Fruit fly (Drosophila melanogaster) whole organism, embryonic: ENCODE data around the gene CG31294.

Source experiments
- Atf6 ChIP-seq: fragments of 200-800 bp; sonication (Bioruptor generic); IDR thresholded peaks from 2 replicates; pipeline ENCODE4 v1.3.6; 2022; ENCODE audit warnings: missing biosample characterization, missing genetic modification characterization
- CG11093 ChIP-seq: fragments of 200-800 bp; sonication (Bioruptor generic); IDR thresholded peaks from 3 replicates; pipeline ENCODE4 v1.3.6; 2022; ENCODE audit warnings: missing biosample characterization, missing genetic modification characterization
- CG12236 ChIP-seq: fragments of 200-800 bp; sonication (Bioruptor generic); optimal IDR thresholded peaks from 2 replicates; lab custom pipeline; 2016; ENCODE audit warnings: missing biosample characterization, missing genetic modification characterization
- CG13894 ChIP-seq: fragments of 200-800 bp; sonication (Bioruptor generic); optimal IDR thresholded peaks from 3 replicates; lab custom pipeline; 2018; ENCODE audit warnings: missing biosample characterization, mild to moderate bottlenecking, missing genetic modification characterization, moderate library complexity
- CG15269 ChIP-seq: fragments of 200-800 bp; sonication (Bioruptor generic); optimal IDR thresholded peaks from 2 replicates; lab custom pipeline; 2018; ENCODE audit warnings: missing biosample characterization, mild to moderate bottlenecking, missing genetic modification characterization, moderate library complexity
- CG17385 ChIP-seq: fragments of 200-800 bp; sonication (Bioruptor generic); optimal IDR thresholded peaks from 3 replicates; lab custom pipeline; 2018; ENCODE audit warnings: missing biosample characterization, mild to moderate bottlenecking, missing genetic modification characterization
- CG1792 ChIP-seq: fragments of 200-800 bp; sonication (Bioruptor generic); optimal IDR thresholded peaks from 2 replicates; lab custom pipeline; 2016; ENCODE audit warnings: missing biosample characterization, missing genetic modification characterization
- CG18599 ChIP-seq: fragments of 200-800 bp; sonication (Bioruptor generic); optimal IDR thresholded peaks from 3 replicates; lab custom pipeline; 2017; ENCODE audit warnings: missing biosample characterization, missing genetic modification characterization, mild to moderate bottlenecking, moderate library complexity, missing genetic modification reagents
- CG2875 ChIP-seq: fragments of 200-800 bp; sonication (Bioruptor generic); optimal IDR thresholded peaks from 2 replicates; lab custom pipeline; 2017; ENCODE audit warnings: missing biosample characterization, mild to moderate bottlenecking, missing genetic modification characterization, missing genetic modification reagents
- CG30403 ChIP-seq: fragments of 200-800 bp; sonication (Bioruptor generic); optimal IDR thresholded peaks from 3 replicates; lab custom pipeline; 2016; ENCODE audit warnings: missing biosample characterization, missing genetic modification characterization
- CG6272 ChIP-seq: fragments of 200-800 bp; sonication (Bioruptor generic); IDR thresholded peaks from 2 replicates; pipeline ENCODE4 v1.3.6; 2022; ENCODE audit warnings: missing biosample characterization, missing genetic modification characterization
- CG6791 ChIP-seq: fragments of 200-800 bp; sonication (Bioruptor generic); IDR thresholded peaks from 3 replicates; pipeline ENCODE4 v1.3.6; 2022; ENCODE audit warnings: missing biosample characterization, missing genetic modification characterization; ENCODE audit not compliant: partially characterized antibody
- CG7556 ChIP-seq: fragments of 200-800 bp; sonication (Bioruptor generic); optimal IDR thresholded peaks from 2 replicates; lab custom pipeline; 2017; ENCODE audit warnings: missing biosample characterization, mild to moderate bottlenecking, missing genetic modification characterization
- CG7839 ChIP-seq: fragments of 200-800 bp; sonication (Bioruptor generic); optimal IDR thresholded peaks from 3 replicates; lab custom pipeline; 2018; ENCODE audit warnings: missing biosample characterization, mild to moderate bottlenecking, missing genetic modification characterization, moderate library complexity
- CG9609 ChIP-seq: fragments of 200-800 bp; sonication (Bioruptor generic); optimal IDR thresholded peaks from 3 replicates; lab custom pipeline; 2016; ENCODE audit warnings: missing biosample characterization, missing genetic modification characterization
- CG9817 ChIP-seq: fragments of 200-800 bp; sonication (Bioruptor generic); optimal IDR thresholded peaks from 2 replicates; lab custom pipeline; 2018; ENCODE audit warnings: missing biosample characterization, mild to moderate bottlenecking, missing genetic modification characterization, moderate library complexity
- Dbx ChIP-seq: fragments of 200-800 bp; sonication (Bioruptor generic); IDR thresholded peaks from 3 replicates; pipeline ENCODE4 v1.3.6; 2022; ENCODE audit warnings: missing biosample characterization, missing genetic modification characterization
- Elba2 ChIP-seq: fragments of 200-800 bp; sonication (Bioruptor generic); optimal IDR thresholded peaks from 3 replicates; lab custom pipeline; 2016; ENCODE audit warnings: missing biosample characterization, missing genetic modification characterization
- Fer3 ChIP-seq: fragments of 200-800 bp; sonication (Bioruptor generic); optimal IDR thresholded peaks from 2 replicates; lab custom pipeline; 2018; ENCODE audit warnings: missing biosample characterization, mild to moderate bottlenecking, missing genetic modification characterization, moderate library complexity
- Gug ChIP-seq: fragments of 200-800 bp; sonication (Bioruptor generic); IDR thresholded peaks from 4 replicates; pipeline ENCODE4 v1.3.6; 2022; ENCODE audit warnings: missing biosample characterization, missing genetic modification characterization
- Hey ChIP-seq: fragments of 200-800 bp; sonication (Bioruptor generic); optimal IDR thresholded peaks from 3 replicates; lab custom pipeline; 2018; ENCODE audit warnings: missing biosample characterization, mild to moderate bottlenecking, missing genetic modification characterization
- NFAT ChIP-seq: fragments of 200-800 bp; sonication (Bioruptor generic); IDR thresholded peaks from 2 replicates; pipeline ENCODE4 v1.3.6; 2022; ENCODE audit warnings: missing biosample characterization, missing genetic modification characterization
- Oaz ChIP-seq: fragments of 200-800 bp; sonication (Bioruptor generic); IDR thresholded peaks from 2 replicates; pipeline ENCODE4 v1.3.6; 2022; ENCODE audit warnings: missing biosample characterization, missing genetic modification characterization
- Scr ChIP-seq: fragments of 200-800 bp; sonication (Bioruptor generic); IDR thresholded peaks from 2 replicates; pipeline ENCODE4 v1.3.6; 2022; ENCODE audit warnings: missing biosample characterization, missing genetic modification characterization; ENCODE audit not compliant: partially characterized antibody
- YL-1 ChIP-seq: fragments of 200-800 bp; sonication (Bioruptor generic); optimal IDR thresholded peaks from 3 replicates; lab custom pipeline; 2017; ENCODE audit warnings: missing biosample characterization, mild to moderate bottlenecking, missing genetic modification characterization
- amos ChIP-seq: fragments of 200-800 bp; sonication (Bioruptor generic); IDR thresholded peaks from 2 replicates; pipeline ENCODE4 v1.3.6; 2022; ENCODE audit warnings: missing biosample characterization, missing genetic modification characterization; ENCODE audit not compliant: partially characterized antibody
- az2 ChIP-seq: fragments of 200-800 bp; sonication (Bioruptor generic); optimal IDR thresholded peaks from 3 replicates; lab custom pipeline; 2016; ENCODE audit warnings: missing biosample characterization, missing genetic modification characterization
- bab2 ChIP-seq: fragments of 200-800 bp; sonication (Bioruptor generic); optimal IDR thresholded peaks from 2 replicates; lab custom pipeline; 2016; ENCODE audit warnings: missing biosample characterization, missing genetic modification characterization
- bbx ChIP-seq: fragments of 200-800 bp; sonication (Bioruptor generic); IDR thresholded peaks from 2 replicates; pipeline ENCODE4 v1.3.6; 2022; ENCODE audit warnings: missing biosample characterization, missing genetic modification characterization; ENCODE audit not compliant: partially characterized antibody
- croc ChIP-seq: fragments of 200-800 bp; sonication (Bioruptor generic); conservative IDR thresholded peaks from 3 replicates; pipeline ENCODE4 v1.3.6; 2022; ENCODE audit warnings: missing biosample characterization, missing genetic modification characterization
- cwo ChIP-seq: fragments of 200-800 bp; sonication (Bioruptor generic); optimal IDR thresholded peaks from 3 replicates; lab custom pipeline; 2017; ENCODE audit warnings: missing biosample characterization, missing genetic modification characterization, mild to moderate bottlenecking, moderate library complexity, missing genetic modification reagents
- dati ChIP-seq: fragments of 200-800 bp; sonication (Bioruptor generic); IDR thresholded peaks from 2 replicates; pipeline ENCODE4 v1.3.6; 2022; ENCODE audit warnings: missing biosample characterization, missing genetic modification characterization
- fd3F ChIP-seq: fragments of 200-800 bp; sonication (Bioruptor generic); optimal IDR thresholded peaks from 2 replicates; lab custom pipeline; 2018; ENCODE audit warnings: missing biosample characterization, mild to moderate bottlenecking, missing genetic modification characterization, moderate library complexity
- grn ChIP-seq: fragments of 200-800 bp; sonication (Bioruptor generic); optimal IDR thresholded peaks from 3 replicates; lab custom pipeline; 2017; ENCODE audit warnings: missing biosample characterization, missing genetic modification characterization
- insv ChIP-seq, 2 experiments: fragments of 200-800 bp; sonication (Bioruptor generic); optimal IDR thresholded peaks; 3 replicates each; lab custom pipeline; 2016 to 2018; ENCODE audit warnings: missing biosample characterization in 2 of 2, missing genetic modification characterization in 2 of 2
- knrl ChIP-seq: fragments of 200-800 bp; sonication (Bioruptor generic); IDR thresholded peaks from 3 replicates; pipeline ENCODE4 v1.3.6; 2022; ENCODE audit warnings: missing biosample characterization, missing genetic modification characterization; ENCODE audit not compliant: partially characterized antibody
- lbe ChIP-seq: fragments of 200-800 bp; sonication (Bioruptor generic); optimal IDR thresholded peaks from 2 replicates; lab custom pipeline; 2016; ENCODE audit warnings: missing biosample characterization, mild to moderate bottlenecking, missing genetic modification characterization
- nmo ChIP-seq: fragments of 200-800 bp; sonication (Bioruptor generic); optimal IDR thresholded peaks from 2 replicates; lab custom pipeline; 2018; ENCODE audit warnings: missing biosample characterization, mild to moderate bottlenecking, missing genetic modification characterization, moderate library complexity
- nom ChIP-seq: fragments of 200-800 bp; sonication (Bioruptor generic); optimal IDR thresholded peaks from 2 replicates; lab custom pipeline; 2017; ENCODE audit warnings: missing biosample characterization, missing genetic modification characterization, mild to moderate bottlenecking, moderate library complexity, missing genetic modification reagents
- odd ChIP-seq: fragments of 200-800 bp; sonication (Bioruptor generic); optimal IDR thresholded peaks from 2 replicates; lab custom pipeline; 2017; ENCODE audit warnings: missing biosample characterization, mild to moderate bottlenecking, missing genetic modification characterization
- onecut ChIP-seq: fragments of 200-800 bp; sonication (Bioruptor generic); IDR thresholded peaks from 2 replicates; pipeline ENCODE4 v1.3.6; 2022; ENCODE audit warnings: missing biosample characterization, missing genetic modification characterization
- pros ChIP-seq: fragments of 200-800 bp; sonication (Bioruptor generic); optimal IDR thresholded peaks from 3 replicates; lab custom pipeline; 2019; ENCODE audit warnings: missing biosample characterization, mild to moderate bottlenecking, missing genetic modification characterization, moderate library complexity
- psq ChIP-seq: fragments of 200-800 bp; sonication (Bioruptor generic); optimal IDR thresholded peaks from 2 replicates; lab custom pipeline; 2017; ENCODE audit warnings: missing biosample characterization, missing genetic modification characterization
- pzg ChIP-seq: fragments of 200-800 bp; sonication (Bioruptor generic); optimal IDR thresholded peaks from 3 replicates; lab custom pipeline; 2018; ENCODE audit warnings: missing biosample characterization, mild to moderate bottlenecking, missing genetic modification characterization, moderate library complexity
- shn ChIP-seq: fragments of 200-800 bp; sonication (Bioruptor generic); optimal IDR thresholded peaks from 3 replicates; lab custom pipeline; 2016; ENCODE audit warnings: missing biosample characterization, missing genetic modification characterization
- slp2 ChIP-seq: fragments of 200-800 bp; sonication (Bioruptor generic); optimal IDR thresholded peaks from 2 replicates; lab custom pipeline; 2016; ENCODE audit warnings: missing biosample characterization, missing genetic modification characterization
- sr ChIP-seq: fragments of 200-800 bp; sonication (Bioruptor generic); IDR thresholded peaks from 3 replicates; pipeline ENCODE4 v1.3.6; 2022; ENCODE audit warnings: missing biosample characterization, missing genetic modification characterization
- zen ChIP-seq: fragments of 200-800 bp; sonication (Bioruptor generic); optimal IDR thresholded peaks from 3 replicates; lab custom pipeline; 2018; ENCODE audit warnings: missing biosample characterization, mild to moderate bottlenecking, missing genetic modification characterization, moderate library complexity

Gene CG31294

DNA sequence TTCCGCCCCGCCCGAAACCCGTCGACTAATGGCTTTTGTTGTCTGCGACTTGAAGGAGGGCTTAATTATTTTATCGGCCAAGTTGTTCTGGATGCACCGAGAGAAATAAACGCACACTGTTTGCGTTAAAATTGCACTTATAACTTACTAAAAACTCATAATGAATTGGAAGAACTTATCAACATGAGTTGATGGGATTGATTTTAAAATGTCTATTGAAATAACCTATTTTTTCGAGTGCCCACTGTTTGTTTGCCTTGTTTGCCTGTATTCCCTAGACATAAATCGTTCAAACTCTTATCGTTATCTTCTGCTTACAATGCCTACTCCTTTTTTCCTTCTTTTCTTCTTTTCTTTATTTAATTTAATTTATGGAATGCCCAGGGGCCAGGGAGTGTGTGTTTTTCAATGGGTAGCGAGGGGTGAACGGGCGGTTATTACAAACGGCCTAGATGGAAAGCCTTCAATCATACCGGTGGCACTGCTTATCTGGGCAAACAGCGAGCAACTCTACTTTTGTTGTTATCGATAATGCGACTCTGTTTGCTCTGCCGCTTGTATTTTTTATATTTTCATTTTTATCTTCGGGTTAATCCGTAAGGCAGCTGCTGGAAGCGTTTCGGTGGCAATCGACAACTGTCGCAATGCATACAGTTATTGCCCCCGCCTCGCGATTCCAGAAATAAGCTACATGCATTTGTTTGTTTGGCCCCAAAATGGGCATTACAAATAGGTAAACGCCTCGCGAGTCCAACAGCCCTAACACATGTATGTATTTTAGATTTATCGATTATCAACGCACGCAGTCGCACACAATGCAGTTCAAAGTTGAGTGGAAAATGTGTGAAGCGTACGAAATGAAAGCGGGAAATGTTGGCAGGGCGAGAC, 40.0 kb downstream of the CG31294 start (continued):
- TF ChIP-seq Fer3 (no peak), bab2 (GFP tag; lab: Kevin White, UChicago) (peak; percentile 63), dati (GFP tag; lab: Robert Waterston, UW) (peak; percentile 23; the same call in 1 of the 2 replicates), onecut (peak; percentile 49), CG1792 (GFP tag; lab: Kevin White, UChicago) (no peak), CG11093 (GFP tag; lab: Robert Waterston, UW) (no peak), Elba2 (GFP tag; lab: Kevin White, UChicago) (no peak), insv (GFP tag; optimal IDR thresholded peaks at IDR 0.05; lab: Kevin White, UChicago) (no peak), psq (GFP tag; lab: Kevin White, UChicago) (peak; percentile 27), CG6272 (GFP tag; lab: Robert Waterston, UW) (no peak), shn (GFP tag; lab: Kevin White, UChicago) (peak; percentile 17), CG17385 (GFP tag; lab: Kevin White, UChicago) (peak; percentile 35), NFAT (GFP tag; lab: Robert Waterston, UW) (no peak), Hey (tag; lab: Kevin White, UChicago) (no peak), fd3F (GFP tag; lab: Kevin White, UChicago) (no peak), Dbx (GFP tag; lab: Robert Waterston, UW) (no peak), Gug (peak; percentile 22; the same call in 1 of the 4 replicates), CG12236 (GFP tag; lab: Kevin White, UChicago) (peak; percentile 45), pzg (GFP tag; lab: Kevin White, UChicago) (no peak), croc (GFP tag; lab: Robert Waterston, UW) (peak; percentile 18; the same call in 1 of the 3 replicates), zen (tag; lab: Kevin White, UChicago) (no peak), CG6791 (GFP tag; lab: Robert Waterston, UW) (no peak), nom (GFP tag; lab: Kevin White, UChicago) (no peak), Atf6 (GFP tag; lab: Robert Waterston, UW) (no peak), CG9817 (tag; lab: Kevin White, UChicago) (peak; percentile 12), CG7839 (tag; lab: Kevin White, UChicago) (peak; percentile 49), CG18599 (peak; percentile 42), CG15269 (tag; lab: Kevin White, UChicago) (peak; percentile 30), slp2 (GFP tag; lab: Kevin White, UChicago) (peak; percentile 31), pros (no peak), amos (no peak), knrl (GFP tag; lab: Robert Waterston, UW) (no peak), Oaz (GFP tag; lab: Robert Waterston, UW) (no peak), CG7556 (peak; percentile 69), cwo (no peak), nmo (peak; percentile 56), az2 (GFP tag; lab: Kevin White, UChicago) (peak; percentile 61), YL-1 (peak; percentile 28), Scr (GFP tag; lab: Robert Waterston, UW) (no peak), CG13894 (tag; lab: Kevin White, UChicago) (no peak), grn (peak; percentile 79), CG30403 (peak; percentile 54), lbe (GFP tag; lab: Kevin White, UChicago) (no peak), odd (GFP tag; lab: Kevin White, UChicago) (peak; percentile 46), CG9609 (GFP tag; lab: Kevin White, UChicago) (peak; percentile 21), sr (GFP tag; lab: Robert Waterston, UW) (no peak), bbx (GFP tag; lab: Robert Waterston, UW) (no peak), CG2875 (peak; percentile 78)
